Fruit fly (Drosophila melanogaster): ENCODE data around the gene CG42272.

DNA sequence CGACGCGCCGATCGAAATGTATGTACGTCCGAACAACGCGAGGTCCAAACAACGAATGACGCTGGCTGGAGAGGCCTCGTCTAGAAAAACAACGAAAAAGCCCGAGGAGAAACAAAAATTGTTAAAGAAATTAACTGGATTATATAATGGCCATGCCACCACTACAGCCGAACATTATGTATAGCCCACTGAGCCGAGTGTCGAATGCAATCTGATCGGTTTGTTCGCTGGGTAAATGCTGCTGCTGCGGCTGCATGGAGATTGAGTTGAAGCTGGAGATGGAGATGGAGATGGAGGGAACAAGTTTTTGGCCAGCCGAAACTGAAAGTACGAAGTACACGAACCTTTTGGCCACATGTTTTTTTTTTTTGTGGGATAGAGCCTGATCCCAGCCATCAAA, 16.2 kb upstream of the CG42272 start, which contains the start of gene Cralbp:
- TF ChIP-seq br (GFP tag; optimal IDR thresholded peaks at IDR 0.05) (no peak), rgr (GFP tag; optimal IDR thresholded peaks at IDR 0.05) (no peak), OdsH (GFP tag; optimal IDR thresholded peaks at IDR 0.05) (no peak), CG9705 (GFP tag; optimal IDR thresholded peaks at IDR 0.05) (no peak), dmrt93B (GFP tag; optimal IDR thresholded peaks at IDR 0.05) (no peak), usp (GFP tag; optimal IDR thresholded peaks at IDR 0.05) (no peak), Dfd (GFP tag; optimal IDR thresholded peaks at IDR 0.05) (no peak)
